Worm (Caenorhabditis elegans) whole organism, young adult: Measurements from ENCODE around the gene srf-3.
A peak's percentile ranks its signal among the peaks of the same experiment; 100 is the strongest.

ENCODE experiments used
- B0035.1 ChIP-seq: sonication (generic microtip); optimal IDR thresholded peaks from 2 replicates; lab custom pipeline; 2016; ENCODE audit warnings: missing genetic modification characterization, mild to moderate bottlenecking, missing compliant biosample characterization, missing genotype, missing genetic modification reagents
- F39B2.1 ChIP-seq: fragments of 200-800 bp; sonication (Bioruptor generic); IDR thresholded peaks from 2 replicates; pipeline ENCODE4 v1.3.6; 2022; ENCODE audit warnings: missing genetic modification reagents, missing genetic modification characterization, missing compliant biosample characterization
- F52B5.7 ChIP-seq: sonication (generic microtip); optimal IDR thresholded peaks from 2 replicates; lab custom pipeline; 2016; ENCODE audit warnings: mild to moderate bottlenecking, missing genetic modification characterization, missing compliant biosample characterization
- F57A8.1 ChIP-seq: fragments of 200-800 bp; sonication (Bioruptor generic); optimal IDR thresholded peaks from 2 replicates; lab custom pipeline; 2018; ENCODE audit warnings: mild to moderate bottlenecking, missing genetic modification characterization, moderate library complexity, missing compliant biosample characterization
- F57C9.4 ChIP-seq: sonication (generic microtip); optimal IDR thresholded peaks from 2 replicates; lab custom pipeline; 2017; ENCODE audit warnings: mild to moderate bottlenecking, missing genetic modification characterization, missing compliant biosample characterization
- K11D2.4 ChIP-seq: fragments of 200-800 bp; sonication (Bioruptor generic); IDR thresholded peaks from 2 replicates; pipeline ENCODE4 v1.3.6; 2022; ENCODE audit warnings: missing genetic modification reagents, missing genetic modification characterization, missing compliant biosample characterization
- K12H6.12 ChIP-seq: fragments of 200-800 bp; sonication (Bioruptor generic); optimal IDR thresholded peaks from 2 replicates; lab custom pipeline; 2018; ENCODE audit warnings: mild to moderate bottlenecking, missing genetic modification characterization, missing compliant biosample characterization
- Y53F4B.3 ChIP-seq: fragments of 200-800 bp; sonication (Bioruptor generic); IDR thresholded peaks from 2 replicates; pipeline ENCODE4 v1.3.6; 2022; ENCODE audit warnings: missing genetic modification reagents, missing genetic modification characterization, missing compliant biosample characterization
- ama-1 ChIP-seq, 3 experiments: fragments of 150-350 bp in 1 of 3; sonication (generic microtip) in 2 of 3; optimal IDR thresholded peaks; 2 replicates each; lab custom pipeline; 2014 to 2018; ENCODE audit warnings: missing biosample characterization in 2 of 3, missing genetic modification characterization in 2 of 3, missing genetic modification reagents in 2 of 3
- atf-7 ChIP-seq: sonication (generic microtip); optimal IDR thresholded peaks from 2 replicates; lab custom pipeline; 2017; ENCODE audit warnings: mild to moderate bottlenecking, missing genetic modification characterization, missing compliant biosample characterization
- bed-1 ChIP-seq: fragments of 200-800 bp; sonication (Bioruptor generic); IDR thresholded peaks from 2 replicates; pipeline ENCODE4 v1.3.6; 2022; ENCODE audit warnings: missing genetic modification reagents, missing genetic modification characterization, missing compliant biosample characterization
- ceh-91 ChIP-seq: fragments of 200-800 bp; sonication (Bioruptor generic); IDR thresholded peaks from 2 replicates; pipeline ENCODE4 v1.3.6; 2022; ENCODE audit warnings: missing genetic modification reagents, missing genetic modification characterization, missing compliant biosample characterization
- chd-7 ChIP-seq: sonication (generic microtip); optimal IDR thresholded peaks from 2 replicates; lab custom pipeline; 2016; ENCODE audit warnings: mild to moderate bottlenecking, missing genetic modification characterization, moderate library complexity, missing compliant biosample characterization
- dox-1 ChIP-seq: fragments of 200-800 bp; sonication (Bioruptor generic); IDR thresholded peaks from 2 replicates; pipeline ENCODE4 v1.3.6; 2022; ENCODE audit warnings: missing genetic modification reagents, missing genetic modification characterization, missing compliant biosample characterization
- dpl-1 ChIP-seq: fragments of 150-350 bp; optimal IDR thresholded peaks from 2 replicates; lab custom pipeline; 2014; ENCODE audit warnings: missing biosample characterization, missing genetic modification reagents, missing genetic modification characterization
- efl-1 ChIP-seq: fragments of 150-350 bp; optimal IDR thresholded peaks from 2 replicates; lab custom pipeline; 2014; ENCODE audit warnings: missing biosample characterization, missing genetic modification reagents, missing genetic modification characterization
- egl-18 ChIP-seq: fragments of 200-800 bp; sonication (Bioruptor generic); IDR thresholded peaks from 2 replicates; pipeline ENCODE4 v1.3.6; 2022; ENCODE audit warnings: missing genetic modification reagents, missing genetic modification characterization, missing compliant biosample characterization
- ets-4 ChIP-seq: fragments of 200-800 bp; sonication (Bioruptor generic); optimal IDR thresholded peaks from 2 replicates; lab custom pipeline; 2018; ENCODE audit warnings: mild to moderate bottlenecking, missing genetic modification characterization, missing compliant biosample characterization
- gei-17 ChIP-seq: fragments of 200-800 bp; sonication (Bioruptor generic); optimal IDR thresholded peaks from 2 replicates; lab custom pipeline; 2018; ENCODE audit warnings: mild to moderate bottlenecking, missing genetic modification characterization, missing compliant biosample characterization
- hmg-1.2 ChIP-seq: fragments of 200-800 bp; sonication (Bioruptor generic); IDR thresholded peaks from 2 replicates; pipeline ENCODE4 v1.3.6; 2022; ENCODE audit warnings: missing genetic modification reagents, missing genetic modification characterization, missing compliant biosample characterization
- hmg-20 ChIP-seq: fragments of 200-800 bp; sonication (Bioruptor generic); IDR thresholded peaks from 2 replicates; pipeline ENCODE4 v1.3.6; 2022; ENCODE audit warnings: missing genetic modification reagents, missing genetic modification characterization, missing compliant biosample characterization
- lag-1 ChIP-seq: fragments of 200-800 bp; sonication (Bioruptor generic); IDR thresholded peaks from 2 replicates; pipeline ENCODE4 v1.3.6; 2022; ENCODE audit warnings: missing genetic modification reagents, missing genetic modification characterization, missing compliant biosample characterization
- let-526 ChIP-seq: fragments of 200-800 bp; sonication (Bioruptor generic); IDR thresholded peaks from 2 replicates; pipeline ENCODE4 v1.3.6; 2022; ENCODE audit warnings: missing genetic modification reagents, missing genetic modification characterization, missing compliant biosample characterization
- lin-35 ChIP-seq, 3 experiments: fragments of 150-350 bp in 2 of 3; sonication (generic microtip) in 1 of 3; optimal IDR thresholded peaks; 2 replicates each; lab custom pipeline; 2014 to 2018; ENCODE audit warnings: missing biosample characterization in 3 of 3, missing genetic modification characterization in 3 of 3, missing genetic modification reagents in 3 of 3
- lin-54 ChIP-seq: fragments of 200-800 bp; sonication (Bioruptor generic); optimal IDR thresholded peaks from 2 replicates; lab custom pipeline; 2018; ENCODE audit warnings: mild to moderate bottlenecking, missing genetic modification characterization, missing compliant biosample characterization
- lir-1 ChIP-seq: fragments of 200-800 bp; sonication (Bioruptor generic); conservative IDR thresholded peaks from 2 replicates; pipeline ENCODE4 v1.3.6; 2022; ENCODE audit warnings: missing genetic modification reagents, missing genetic modification characterization, missing compliant biosample characterization
- lsl-1 ChIP-seq: fragments of 200-800 bp; sonication (Bioruptor generic); optimal IDR thresholded peaks from 2 replicates; lab custom pipeline; 2018; ENCODE audit warnings: mild to moderate bottlenecking, missing genetic modification characterization, moderate library complexity, missing compliant biosample characterization
- lsy-27 ChIP-seq: sonication (generic microtip); optimal IDR thresholded peaks from 2 replicates; lab custom pipeline; 2017; ENCODE audit warnings: missing genetic modification characterization, mild to moderate bottlenecking, missing compliant biosample characterization, antibody characterized with exemption, missing genotype, borderline replicate concordance; ENCODE audit not compliant: insufficient read depth
- madf-3 ChIP-seq: fragments of 200-800 bp; sonication (Bioruptor generic); IDR thresholded peaks from 2 replicates; pipeline ENCODE4 v1.3.6; 2022; ENCODE audit warnings: missing genetic modification reagents, missing genetic modification characterization, missing compliant biosample characterization
- mel-28 ChIP-seq: sonication (generic microtip); optimal IDR thresholded peaks from 2 replicates; lab custom pipeline; 2016; ENCODE audit warnings: borderline replicate concordance, mild to moderate bottlenecking, missing genetic modification characterization, missing compliant biosample characterization
- nfya-2 ChIP-seq: fragments of 200-800 bp; sonication (Bioruptor generic); IDR thresholded peaks from 2 replicates; pipeline ENCODE4 v1.3.6; 2022; ENCODE audit warnings: missing genetic modification reagents, missing genetic modification characterization, missing compliant biosample characterization
- nfyb-1 ChIP-seq: fragments of 200-800 bp; sonication (Bioruptor generic); IDR thresholded peaks from 2 replicates; pipeline ENCODE4 v1.3.6; 2022; ENCODE audit warnings: missing genetic modification reagents, missing genetic modification characterization, missing compliant biosample characterization
- nhr-120 ChIP-seq: fragments of 200-800 bp; sonication (Bioruptor generic); IDR thresholded peaks from 2 replicates; pipeline ENCODE4 v1.3.6; 2022; ENCODE audit warnings: missing genetic modification characterization, missing compliant biosample characterization
- nhr-80 ChIP-seq: sonication (generic microtip); optimal IDR thresholded peaks from 2 replicates; lab custom pipeline; 2016; ENCODE audit warnings: missing genetic modification characterization, missing compliant biosample characterization
- pha-4 ChIP-seq: fragments of 150-350 bp; sonication (generic microtip); optimal IDR thresholded peaks from 2 replicates; lab custom pipeline; 2014; ENCODE audit warnings: missing biosample characterization, missing genetic modification reagents, missing genetic modification characterization
- rcor-1 ChIP-seq: fragments of 200-800 bp; sonication (Bioruptor generic); IDR thresholded peaks from 2 replicates; pipeline ENCODE4 v1.3.6; 2022; ENCODE audit warnings: missing genetic modification reagents, missing genetic modification characterization, missing compliant biosample characterization
- snpc-4 ChIP-seq, 5 experiments: fragments of 150-350 bp in 1 of 5; sonication (generic microtip) in 4 of 5; optimal IDR thresholded peaks; 2 replicates each; lab custom pipeline; 2014 to 2018; ENCODE audit warnings: missing genetic modification characterization in 5 of 5, missing biosample characterization in 3 of 5, antibody characterized with exemption in 2 of 5, mild to moderate bottlenecking in 2 of 5, missing compliant biosample characterization in 2 of 5, missing genotype in 2 of 5, moderate library complexity in 2 of 5, missing genetic modification reagents in 1 of 5
- somi-1 ChIP-seq: fragments of 200-800 bp; sonication (Bioruptor generic); optimal IDR thresholded peaks from 2 replicates; lab custom pipeline; 2018; ENCODE audit warnings: mild to moderate bottlenecking, missing genetic modification characterization, missing compliant biosample characterization
- unc-130 ChIP-seq: sonication (generic microtip); optimal IDR thresholded peaks from 2 replicates; lab custom pipeline; 2016; ENCODE audit warnings: missing genetic modification reagents, missing genetic modification characterization, missing compliant biosample characterization
- unc-62 ChIP-seq: fragments of 150-350 bp; optimal IDR thresholded peaks from 2 replicates; lab custom pipeline; 2014; ENCODE audit warnings: missing biosample characterization, missing genetic modification reagents, missing genetic modification characterization
- ztf-22 ChIP-seq: fragments of 200-800 bp; sonication (Bioruptor generic); optimal IDR thresholded peaks from 2 replicates; lab custom pipeline; 2018; ENCODE audit warnings: mild to moderate bottlenecking, missing genetic modification characterization, moderate library complexity, missing compliant biosample characterization
- ztf-26 ChIP-seq: sonication (generic microtip); optimal IDR thresholded peaks from 2 replicates; lab custom pipeline; 2017; ENCODE audit warnings: missing genetic modification characterization, missing compliant biosample characterization

The srf-3 gene

DNA sequence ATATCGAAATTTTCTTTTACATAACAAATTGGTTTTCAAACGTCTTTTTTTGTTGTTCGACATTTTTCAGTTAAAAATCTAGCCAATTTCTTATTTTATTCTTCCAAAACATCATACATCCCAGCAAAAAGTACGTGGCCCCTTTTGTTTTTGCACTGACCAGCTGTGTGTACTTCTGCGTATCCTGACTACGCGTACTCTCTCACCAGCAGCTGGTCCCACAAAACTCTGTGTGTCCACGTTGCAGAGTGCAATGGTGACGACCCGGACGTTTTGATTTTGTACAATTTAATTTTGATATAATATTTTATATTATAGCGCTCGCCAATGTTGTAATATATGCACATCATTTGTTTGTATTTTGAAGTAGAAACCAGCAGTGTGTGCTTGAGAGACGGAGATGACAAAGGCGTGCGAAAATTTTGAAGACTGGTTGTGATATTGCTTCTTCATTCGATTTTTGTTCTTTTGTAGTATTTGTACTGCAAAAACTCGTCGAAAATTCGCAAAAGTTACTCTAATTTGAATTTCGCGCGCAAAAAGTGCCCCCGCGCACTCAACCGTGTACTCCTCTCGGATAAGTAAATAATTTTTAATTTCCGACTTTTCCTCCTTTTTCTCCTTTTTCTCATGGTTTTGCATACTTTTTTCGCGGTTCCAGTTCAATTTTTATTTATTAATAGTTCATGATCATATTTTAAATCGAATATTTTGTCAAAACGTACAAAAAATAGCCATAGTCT lies 5.2 kb downstream of the srf-3 start:
- no peak for TF ChIP-seq F57C9.4 (tag; lab: Kevin White, UChicago)
- peak; percentile 60 for TF ChIP-seq efl-1 (GFP tag; lab: Kevin White, UChicago)
- TF ChIP-seq egl-18 (GFP tag; lab: Robert Waterston, UW): no peak
- no peak for TF ChIP-seq K12H6.12 (tag; lab: Kevin White, UChicago)
- TF ChIP-seq snpc-4 (GFP tag; optimal IDR thresholded peaks at IDR 0.05; lab: Kevin White, UChicago): no peak
- TF ChIP-seq snpc-4 (tag; optimal IDR thresholded peaks at IDR 0.05; lab: Kevin White, UChicago): peak in 1 of 4 experiments; percentile 10
- TF ChIP-seq ztf-22 (GFP tag; lab: Kevin White, UChicago): no peak
- TF ChIP-seq lsl-1 (GFP tag; lab: Kevin White, UChicago): peak; percentile 22
- peak; percentile 32 for TF ChIP-seq lin-54 (GFP tag; lab: Kevin White, UChicago)
- TF ChIP-seq chd-7 (tag; lab: Kevin White, UChicago): no peak
- TF ChIP-seq Y53F4B.3 (GFP tag; lab: Robert Waterston, UW): no peak
- peak; percentile 57; the same call in 1 of the 2 replicates for TF ChIP-seq hmg-1.2 (GFP tag; lab: Robert Waterston, UW)

DNA sequence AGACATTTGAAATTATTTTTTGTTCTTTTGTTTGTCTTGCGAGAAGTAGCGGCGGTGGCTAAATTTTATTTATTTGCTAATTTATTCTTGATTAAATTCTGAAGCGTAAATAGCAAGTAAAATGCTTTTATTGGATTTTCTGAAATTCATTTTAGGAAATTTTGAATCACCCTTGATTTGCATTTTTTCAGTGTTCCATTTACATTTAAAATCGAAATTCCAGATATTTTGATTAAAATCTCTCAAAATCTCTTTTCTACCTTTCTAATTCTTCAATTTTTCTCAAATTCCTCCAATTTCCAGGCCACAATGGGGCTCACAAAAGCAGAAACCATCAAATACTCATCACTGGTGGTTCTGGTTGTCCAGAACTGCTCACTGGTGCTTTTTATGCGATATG lies 5.9 kb downstream of the srf-3 start, which contains the start of gene nstp-5:
Gene nstp-5, plus strand, starts transcription at position 301 of the 400 bp plus-strand sequence.
- no peak for TF ChIP-seq lsy-27 (tag; lab: Kevin White, UChicago)

DNA sequence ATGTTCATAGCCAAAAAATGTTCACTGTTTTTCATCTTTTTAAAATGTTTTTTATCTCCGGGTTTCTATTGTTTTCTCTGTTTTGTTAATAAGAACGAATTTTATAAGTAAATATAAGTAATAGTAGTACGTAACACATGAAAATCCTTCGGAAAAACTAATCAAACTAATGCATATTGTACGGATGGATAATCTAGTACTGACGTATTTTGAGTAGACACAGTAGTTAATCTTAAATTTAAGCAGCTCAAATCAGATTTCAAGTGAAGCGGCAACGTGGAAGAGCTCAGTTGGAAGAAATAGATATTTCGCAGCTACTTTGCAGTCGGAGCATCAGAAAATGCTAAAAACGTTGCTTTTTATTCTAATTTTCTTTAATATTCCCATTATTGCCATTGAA lies 10.5 kb downstream of the srf-3 start, which contains the start of gene gcy-18:
Gene gcy-18, plus strand, starts transcription at position 301 of the 400 bp plus-strand sequence.
- TF ChIP-seq dpl-1 (GFP tag; lab: Kevin White, UChicago): no peak
- no peak for TF ChIP-seq bed-1 (GFP tag; lab: Robert Waterston, UW)

DNA sequence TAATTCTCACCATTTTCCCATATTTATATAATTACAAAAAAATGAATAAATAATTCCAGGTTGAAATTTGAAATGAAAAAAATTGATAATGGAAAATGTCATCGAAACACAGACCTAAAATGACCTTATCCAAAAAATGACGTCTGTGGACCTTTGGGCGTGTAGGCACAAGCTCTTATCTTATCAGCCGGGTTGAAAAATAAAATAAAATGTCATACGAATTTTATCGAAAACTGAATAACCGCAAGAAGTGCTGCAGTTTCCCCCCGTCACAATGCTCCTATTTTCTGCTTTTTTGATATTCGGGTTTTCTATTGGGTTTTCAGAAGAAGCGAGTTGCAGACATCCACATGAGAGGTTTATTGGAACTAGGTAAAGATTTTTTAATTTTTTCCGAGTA lies 16.6 kb downstream of the srf-3 start, which contains the start of gene clec-186:
Gene clec-186, plus strand, starts transcription at position 226 of the 400 bp plus-strand sequence.
- TF ChIP-seq ets-4 (GFP tag; lab: Kevin White, UChicago): no peak
- no peak for TF ChIP-seq pha-4
- TF ChIP-seq mel-28 (tag; lab: Kevin White, UChicago): no peak
- no peak for TF ChIP-seq lir-1 (GFP tag; lab: Robert Waterston, UW)
- TF ChIP-seq let-526: no peak
- no peak for TF ChIP-seq K11D2.4 (GFP tag; lab: Robert Waterston, UW)
- TF ChIP-seq hmg-20 (GFP tag; lab: Robert Waterston, UW): no peak
- TF ChIP-seq gei-17 (GFP tag; lab: Kevin White, UChicago): no peak
- no peak for TF ChIP-seq ceh-91 (GFP tag; lab: Robert Waterston, UW)
- TF ChIP-seq nfyb-1: 0 out of 2 replicates have a peak, but pooled peaks have one; percentile 24
- no peak for TF ChIP-seq unc-62 (GFP tag; lab: Kevin White, UChicago)
- TF ChIP-seq lin-35 (GFP tag; optimal IDR thresholded peaks at IDR 0.05; lab: Kevin White, UChicago): no peak
- no peak for TF ChIP-seq madf-3 (GFP tag; lab: Robert Waterston, UW)
- TF ChIP-seq dox-1 (GFP tag; lab: Robert Waterston, UW): peak; percentile 53
- no peak for TF ChIP-seq ama-1 (optimal IDR thresholded peaks at IDR 0.05; lab: Kevin White, UChicago)
- TF ChIP-seq ama-1 (GFP tag; optimal IDR thresholded peaks at IDR 0.05; lab: Kevin White, UChicago): no peak
- TF ChIP-seq nhr-80 (tag; lab: Kevin White, UChicago): peak; percentile 90
- TF ChIP-seq rcor-1 (GFP tag; lab: Robert Waterston, UW): no peak
- peak; percentile 0 for TF ChIP-seq atf-7 (tag; lab: Kevin White, UChicago)
- TF ChIP-seq F52B5.7 (tag; lab: Kevin White, UChicago): no peak
- no peak for TF ChIP-seq nfya-2 (GFP tag; lab: Robert Waterston, UW)
- TF ChIP-seq somi-1: no peak
- TF ChIP-seq lag-1 (GFP tag; lab: Robert Waterston, UW): no peak
- no peak for TF ChIP-seq F57A8.1
- TF ChIP-seq nhr-120 (GFP tag; lab: Robert Waterston, UW): no peak
- no peak for TF ChIP-seq ztf-26 (tag; lab: Kevin White, UChicago)
- TF ChIP-seq unc-130 (GFP tag; lab: Kevin White, UChicago): no peak
- TF ChIP-seq B0035.1 (tag; lab: Kevin White, UChicago): no peak
- TF ChIP-seq F39B2.1: no peak
